Fruit fly (Drosophila melanogaster) whole organism, embryonic: ENCODE results near the gene CG10621.

ENCODE experiments used
- B-H1 ChIP-seq: fragments of 200-800 bp; sonication (Bioruptor generic); IDR thresholded peaks from 3 replicates; pipeline ENCODE4 v1.3.6; 2022; ENCODE audit warnings: missing biosample characterization, missing genetic modification characterization
- CG10979 ChIP-seq: fragments of 200-800 bp; sonication (Bioruptor generic); optimal IDR thresholded peaks from 2 replicates; lab custom pipeline; 2018; ENCODE audit warnings: missing biosample characterization, mild to moderate bottlenecking, missing genetic modification characterization, moderate library complexity
- CG11093 ChIP-seq: fragments of 200-800 bp; sonication (Bioruptor generic); IDR thresholded peaks from 3 replicates; pipeline ENCODE4 v1.3.6; 2022; ENCODE audit warnings: missing biosample characterization, missing genetic modification characterization
- CG11398 ChIP-seq: fragments of 200-800 bp; sonication (Bioruptor generic); optimal IDR thresholded peaks from 2 replicates; lab custom pipeline; 2016; ENCODE audit warnings: missing biosample characterization, missing genetic modification characterization
- CG12104 ChIP-seq: fragments of 200-800 bp; sonication (Bioruptor generic); optimal IDR thresholded peaks from 3 replicates; lab custom pipeline; 2016; ENCODE audit warnings: missing biosample characterization, missing genetic modification characterization
- CG12659 ChIP-seq: fragments of 200-800 bp; sonication (Bioruptor generic); optimal IDR thresholded peaks from 3 replicates; lab custom pipeline; 2017; ENCODE audit warnings: mild to moderate bottlenecking, missing biosample characterization, missing genetic modification reagents, missing genetic modification characterization
- CG12744 ChIP-seq: fragments of 200-800 bp; sonication (Bioruptor generic); optimal IDR thresholded peaks from 2 replicates; lab custom pipeline; 2016; ENCODE audit warnings: missing biosample characterization, missing genetic modification characterization
- CG13287 ChIP-seq: fragments of 200-800 bp; sonication (Bioruptor generic); IDR thresholded peaks from 2 replicates; pipeline ENCODE4 v1.3.6; 2022; ENCODE audit warnings: missing biosample characterization, missing genetic modification characterization; ENCODE audit not compliant: partially characterized antibody
- CG13894 ChIP-seq: fragments of 200-800 bp; sonication (Bioruptor generic); optimal IDR thresholded peaks from 3 replicates; lab custom pipeline; 2018; ENCODE audit warnings: missing biosample characterization, mild to moderate bottlenecking, missing genetic modification characterization, moderate library complexity
- CG17912 ChIP-seq: fragments of 200-800 bp; sonication (Bioruptor generic); optimal IDR thresholded peaks from 2 replicates; lab custom pipeline; 2018; ENCODE audit warnings: missing biosample characterization, mild to moderate bottlenecking, missing genetic modification characterization
- CG18619 ChIP-seq: fragments of 200-800 bp; sonication (Bioruptor generic); optimal IDR thresholded peaks from 3 replicates; lab custom pipeline; 2017; ENCODE audit warnings: missing biosample characterization, mild to moderate bottlenecking, missing genetic modification characterization
- CG31224 ChIP-seq: fragments of 200-800 bp; sonication (Bioruptor generic); IDR thresholded peaks from 2 replicates; pipeline ENCODE4 v1.3.6; 2022; ENCODE audit warnings: missing biosample characterization, missing genetic modification characterization
- CG34224 ChIP-seq: fragments of 200-800 bp; sonication (Bioruptor generic); IDR thresholded peaks from 3 replicates; pipeline ENCODE4 v1.3.6; 2022; ENCODE audit warnings: missing biosample characterization, missing genetic modification characterization; ENCODE audit not compliant: partially characterized antibody
- CG3995 ChIP-seq: fragments of 200-800 bp; sonication (Bioruptor generic); optimal IDR thresholded peaks from 3 replicates; lab custom pipeline; 2016; ENCODE audit warnings: missing biosample characterization, missing genetic modification characterization
- CG4424 ChIP-seq: fragments of 200-800 bp; sonication (Bioruptor generic); optimal IDR thresholded peaks from 3 replicates; lab custom pipeline; 2016; ENCODE audit warnings: missing biosample characterization, missing genetic modification characterization
- CG6683 ChIP-seq: fragments of 200-800 bp; sonication (Bioruptor generic); optimal IDR thresholded peaks from 2 replicates; lab custom pipeline; 2017; ENCODE audit warnings: missing biosample characterization, mild to moderate bottlenecking, missing genetic modification characterization, missing genetic modification reagents
- CG7556 ChIP-seq: fragments of 200-800 bp; sonication (Bioruptor generic); optimal IDR thresholded peaks from 2 replicates; lab custom pipeline; 2017; ENCODE audit warnings: missing biosample characterization, mild to moderate bottlenecking, missing genetic modification characterization
- CG8281 ChIP-seq: fragments of 200-800 bp; sonication (Bioruptor generic); optimal IDR thresholded peaks from 2 replicates; lab custom pipeline; 2018; ENCODE audit warnings: missing biosample characterization, mild to moderate bottlenecking, missing genetic modification characterization, moderate library complexity
- Camta ChIP-seq: fragments of 200-800 bp; sonication (Bioruptor generic); optimal IDR thresholded peaks from 2 replicates; lab custom pipeline; 2016; ENCODE audit warnings: missing biosample characterization, missing genetic modification characterization
- Dbx ChIP-seq: fragments of 200-800 bp; sonication (Bioruptor generic); IDR thresholded peaks from 3 replicates; pipeline ENCODE4 v1.3.6; 2022; ENCODE audit warnings: missing biosample characterization, missing genetic modification characterization
- Doc3 ChIP-seq: fragments of 200-800 bp; sonication (Bioruptor generic); IDR thresholded peaks from 3 replicates; pipeline ENCODE4 v1.3.6; 2022; ENCODE audit warnings: missing biosample characterization, missing genetic modification characterization; ENCODE audit not compliant: partially characterized antibody
- E2f2 ChIP-seq: fragments of 200-800 bp; sonication (Bioruptor generic); IDR thresholded peaks from 2 replicates; pipeline ENCODE4 v1.3.6; 2022; ENCODE audit warnings: missing biosample characterization, missing genetic modification characterization
- Hr3 ChIP-seq: fragments of 200-800 bp; sonication (Bioruptor generic); optimal IDR thresholded peaks from 3 replicates; lab custom pipeline; 2016; ENCODE audit warnings: missing biosample characterization, missing genetic modification characterization
- Mad ChIP-seq: fragments of 200-800 bp; sonication (Bioruptor generic); optimal IDR thresholded peaks from 2 replicates; lab custom pipeline; 2016; ENCODE audit warnings: missing biosample characterization, missing genetic modification characterization
- Max ChIP-seq: fragments of 200-800 bp; sonication (Bioruptor generic); optimal IDR thresholded peaks from 2 replicates; lab custom pipeline; 2016; ENCODE audit warnings: missing biosample characterization, mild to moderate bottlenecking, missing genetic modification characterization
- NC2β ChIP-seq: fragments of 200-800 bp; sonication (Bioruptor generic); optimal IDR thresholded peaks from 2 replicates; lab custom pipeline; 2016; ENCODE audit warnings: missing biosample characterization, missing genetic modification characterization
- Nf-YA ChIP-seq: fragments of 200-800 bp; sonication (Bioruptor generic); IDR thresholded peaks from 2 replicates; pipeline ENCODE4 v1.3.6; 2022; ENCODE audit warnings: missing biosample characterization, missing genetic modification characterization
- Stat92E ChIP-seq, 3 experiments: fragments of >200 bp in 2 of 3; fragments of 200-800 bp in 1 of 3; sonication (Bioruptor generic) in 1 of 3; optimal IDR thresholded peaks; 2 replicates each; lab custom pipeline; 2017 to 2019; ENCODE audit warnings: missing biosample characterization in 3 of 3, missing genetic modification characterization in 3 of 3, mild to moderate bottlenecking in 1 of 3, moderate library complexity in 1 of 3
- ac ChIP-seq: fragments of 200-800 bp; sonication (Bioruptor generic); optimal IDR thresholded peaks from 3 replicates; lab custom pipeline; 2017; ENCODE audit warnings: missing biosample characterization, mild to moderate bottlenecking, missing genetic modification characterization
- al ChIP-seq: fragments of 200-800 bp; sonication (Bioruptor generic); IDR thresholded peaks from 2 replicates; pipeline ENCODE4 v1.3.6; 2022; ENCODE audit warnings: missing biosample characterization, missing genetic modification characterization
- corto ChIP-seq: fragments of 200-800 bp; sonication (Bioruptor generic); optimal IDR thresholded peaks from 2 replicates; lab custom pipeline; 2016; ENCODE audit warnings: missing biosample characterization, mild to moderate bottlenecking, missing genetic modification characterization, moderate library complexity
- dpn ChIP-seq, 2 experiments: fragments of 200-800 bp; sonication (Bioruptor generic); optimal IDR thresholded peaks; 3 replicates each; lab custom pipeline; 2016; ENCODE audit warnings: missing biosample characterization in 2 of 2, missing genetic modification characterization in 2 of 2
- dysf ChIP-seq: fragments of 200-800 bp; sonication (Bioruptor generic); IDR thresholded peaks from 3 replicates; pipeline ENCODE4 v1.3.6; 2022; ENCODE audit warnings: missing biosample characterization, missing genetic modification characterization
- gcm ChIP-seq: fragments of 200-800 bp; sonication (Bioruptor generic); optimal IDR thresholded peaks from 2 replicates; lab custom pipeline; 2019; ENCODE audit warnings: missing biosample characterization, mild to moderate bottlenecking, missing genetic modification characterization, moderate library complexity
- gcm2 ChIP-seq: fragments of 200-800 bp; sonication (Bioruptor generic); optimal IDR thresholded peaks from 2 replicates; lab custom pipeline; 2016; ENCODE audit warnings: missing biosample characterization, missing genetic modification characterization
- grn ChIP-seq: fragments of 200-800 bp; sonication (Bioruptor generic); optimal IDR thresholded peaks from 3 replicates; lab custom pipeline; 2017; ENCODE audit warnings: missing biosample characterization, missing genetic modification characterization
- jing ChIP-seq: fragments of 200-800 bp; sonication (Bioruptor generic); optimal IDR thresholded peaks from 2 replicates; lab custom pipeline; 2018; ENCODE audit warnings: missing biosample characterization, mild to moderate bottlenecking, missing genetic modification characterization
- kni ChIP-seq: fragments of 200-800 bp; sonication (Bioruptor generic); optimal IDR thresholded peaks from 3 replicates; lab custom pipeline; 2017; ENCODE audit warnings: mild to moderate bottlenecking, missing biosample characterization, missing genetic modification reagents, missing genetic modification characterization
- pan ChIP-seq, 4 experiments: fragments of >200 bp in 3 of 4; fragments of 200-800 bp in 1 of 4; sonication (Bioruptor generic) in 1 of 4; optimal IDR thresholded peaks in 3 of 4; IDR thresholded peaks in 1 of 4; 2 replicates each; pipeline versions ENCODE4 v1.3.6 to Lab custom; 2017 to 2022; ENCODE audit warnings: missing biosample characterization in 2 of 4, missing genetic modification characterization in 2 of 4, mixed read lengths in 1 of 4
- row ChIP-seq: fragments of 200-800 bp; sonication (Bioruptor generic); IDR thresholded peaks from 3 replicates; pipeline ENCODE4 v1.3.6; 2022; ENCODE audit warnings: missing biosample characterization, missing genetic modification characterization
- seq ChIP-seq: fragments of 200-800 bp; sonication (Bioruptor generic); IDR thresholded peaks from 2 replicates; pipeline ENCODE4 v1.3.6; 2022; ENCODE audit warnings: missing biosample characterization, missing genetic modification characterization
- sug ChIP-seq: fragments of 200-800 bp; optimal IDR thresholded peaks from 2 replicates; lab custom pipeline; 2019; ENCODE audit warnings: missing biosample characterization, mild to moderate bottlenecking, missing genetic modification characterization, moderate library complexity
- tll ChIP-seq, 2 experiments: fragments of 200-800 bp in 1 of 2; fragments of >200 bp in 1 of 2; sonication (Bioruptor generic) in 1 of 2; optimal IDR thresholded peaks; 2 replicates each; lab custom pipeline; 2017 to 2019; ENCODE audit warnings: missing biosample characterization in 2 of 2, missing genetic modification characterization in 2 of 2, mild to moderate bottlenecking in 1 of 2, moderate library complexity in 1 of 2
- trem ChIP-seq: fragments of 200-800 bp; optimal IDR thresholded peaks from 3 replicates; lab custom pipeline; 2019; ENCODE audit warnings: missing biosample characterization, mild to moderate bottlenecking, missing genetic modification characterization, moderate library complexity
- ttk ChIP-seq: fragments of 200-800 bp; sonication (Bioruptor generic); IDR thresholded peaks from 2 replicates; pipeline ENCODE4 v2.1.2; 2022; ENCODE audit warnings: missing biosample characterization, missing genetic modification characterization
- twi ChIP-seq: fragments of 200-800 bp; optimal IDR thresholded peaks from 2 replicates; lab custom pipeline; 2019; ENCODE audit warnings: missing biosample characterization, mild to moderate bottlenecking, missing genetic modification characterization, moderate library complexity
- zen ChIP-seq: fragments of 200-800 bp; sonication (Bioruptor generic); optimal IDR thresholded peaks from 3 replicates; lab custom pipeline; 2018; ENCODE audit warnings: missing biosample characterization, mild to moderate bottlenecking, missing genetic modification characterization, moderate library complexity
- zf30C ChIP-seq: fragments of 200-800 bp; sonication (Bioruptor generic); optimal IDR thresholded peaks from 3 replicates; lab custom pipeline; 2018; ENCODE audit warnings: missing biosample characterization, mild to moderate bottlenecking, missing genetic modification characterization

Gene CG10621

DNA sequence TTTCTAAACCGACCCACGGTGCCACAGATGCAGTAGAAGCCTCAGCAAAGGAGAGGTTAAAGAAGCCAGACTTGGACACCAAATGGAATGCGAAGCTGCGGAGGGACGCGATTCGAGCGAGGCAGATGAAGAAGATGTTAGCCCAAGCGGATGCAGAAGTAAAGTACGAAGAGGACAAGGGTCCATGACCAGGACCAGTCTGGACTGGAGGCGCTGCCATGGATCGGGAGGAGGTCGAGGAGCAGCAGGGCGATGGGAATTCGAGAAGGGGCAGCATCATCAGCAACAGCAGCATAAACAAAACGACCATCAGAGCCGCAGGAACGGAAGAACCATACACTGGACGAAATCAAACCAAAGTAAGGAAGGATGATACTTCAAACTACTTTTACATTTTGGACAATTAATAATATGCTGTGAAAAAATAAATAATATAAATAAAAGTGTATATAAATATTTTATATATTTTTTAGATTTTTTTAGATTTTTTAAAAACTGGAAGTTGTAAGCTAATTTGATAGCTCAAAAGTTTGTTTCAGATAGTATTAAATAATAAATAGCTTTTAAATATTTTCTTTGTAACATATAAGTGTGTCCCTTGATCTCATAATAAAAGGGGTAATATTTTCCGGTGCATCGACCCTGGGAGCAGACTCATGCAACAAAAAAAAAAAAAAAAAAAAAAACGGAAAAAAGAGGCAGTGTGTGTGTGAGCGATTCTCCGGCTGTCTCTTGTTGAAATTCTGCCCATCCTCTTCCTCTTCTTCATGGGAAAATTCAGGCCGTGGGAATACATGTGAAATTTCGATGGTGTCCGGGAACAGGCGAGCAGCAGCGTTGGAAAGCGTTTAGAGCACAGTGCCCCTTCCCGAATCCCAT lies 7.4 kb downstream of the CG10621 start (continued):
- TF ChIP-seq ttk (GFP tag; lab: Robert Waterston, UW) (no peak), NC2β (GFP tag; lab: Kevin White, UChicago) (no peak), Mad (GFP tag; lab: Kevin White, UChicago) (no peak), Stat92E (GFP tag; optimal IDR thresholded peaks at IDR 0.05; lab: Kevin White, UChicago) (no peak), dysf (GFP tag; lab: Robert Waterston, UW) (0 out of 3 replicates have a peak, but pooled peaks have one; percentile 20), al (GFP tag; lab: Robert Waterston, UW) (no peak), CG13894 (no peak), kni (no peak), Max (GFP tag; lab: Kevin White, UChicago) (no peak), dpn (GFP tag; optimal IDR thresholded peaks at IDR 0.05; lab: Kevin White, UChicago) (no peak), CG8281 (tag; lab: Kevin White, UChicago) (no peak), twi (tag; lab: Kevin White, UChicago) (no peak), CG18619 (GFP tag; lab: Kevin White, UChicago) (no peak), CG12104 (GFP tag; lab: Kevin White, UChicago) (no peak), B-H1 (GFP tag; lab: Robert Waterston, UW) (no peak), Camta (GFP tag; lab: Kevin White, UChicago) (no peak), Nf-YA (GFP tag; lab: Robert Waterston, UW) (no peak), row (GFP tag; lab: Robert Waterston, UW) (0 out of 3 replicates have a peak, but pooled peaks have one; percentile 29), jing (GFP tag; lab: Kevin White, UChicago) (no peak), Dbx (GFP tag; lab: Robert Waterston, UW) (no peak), CG17912 (no peak), seq (GFP tag; lab: Robert Waterston, UW) (no peak), grn (no peak), pan (optimal IDR thresholded peaks at IDR 0.05; lab: Kevin White, UChicago) (no peak), pan (GFP tag; optimal IDR thresholded peaks at IDR 0.05 in 1 of 2, IDR thresholded peaks at IDR 0.05 in 1 of 2) (no peak), CG4424 (GFP tag; lab: Kevin White, UChicago) (peak; percentile 35), Hr3 (GFP tag; lab: Kevin White, UChicago) (peak; percentile 37), trem (peak; percentile 53), CG11398 (GFP tag; lab: Kevin White, UChicago) (no peak), gcm2 (GFP tag; lab: Kevin White, UChicago) (no peak), tll (GFP tag; optimal IDR thresholded peaks at IDR 0.05; lab: Kevin White, UChicago) (no peak), CG10979 (tag; lab: Kevin White, UChicago) (peak; percentile 70), CG12744 (GFP tag; lab: Kevin White, UChicago) (no peak), sug (tag; lab: Kevin White, UChicago) (no peak), zf30C (GFP tag; lab: Kevin White, UChicago) (peak; percentile 63), CG7556 (GFP tag; lab: Kevin White, UChicago) (peak; percentile 21), ac (GFP tag; lab: Kevin White, UChicago) (no peak), CG6683 (no peak), CG12659 (GFP tag; lab: Kevin White, UChicago) (no peak), CG34224 (GFP tag; lab: Robert Waterston, UW) (no peak), E2f2 (GFP tag; lab: Robert Waterston, UW) (no peak), gcm (GFP tag; lab: Kevin White, UChicago) (peak; percentile 30), zen (no peak), CG13287 (no peak), CG31224 (GFP tag; lab: Robert Waterston, UW) (peak; percentile 93), corto (GFP tag; lab: Kevin White, UChicago) (peak; percentile 49), Doc3 (GFP tag; lab: Robert Waterston, UW) (no peak), CG3995 (GFP tag; lab: Kevin White, UChicago) (no peak), CG11093 (GFP tag; lab: Robert Waterston, UW) (no peak)
